Worm (Caenorhabditis elegans): ENCODE data around the gene clec-42.
A peak's percentile ranks its signal among the peaks of the same experiment; 100 is the strongest.

The clec-42 gene

ce11 chrV:18146077-18146476 lies 45.1 kb upstream of the clec-42 start, which contains the start of gene C14A6.3:
Gene C14A6.3, plus strand, starts transcription at chrV:18146377.
- TF ChIP-seq K11D2.4 (GFP tag; IDR thresholded peaks at IDR 0.05), result no peak
- TF ChIP-seq madf-6 (GFP tag; IDR thresholded peaks at IDR 0.05), result no peak
- TF ChIP-seq xnd-1 (tag; optimal IDR thresholded peaks at IDR 0.05), result no peak
- no peak for TF ChIP-seq unc-130 (GFP tag; optimal IDR thresholded peaks at IDR 0.05)
- no peak for TF ChIP-seq ztf-3 (GFP tag; optimal IDR thresholded peaks at IDR 0.05)
- TF ChIP-seq madf-10 (tag; optimal IDR thresholded peaks at IDR 0.05), result no peak
- TF ChIP-seq hlh-26 (GFP tag; conservative IDR thresholded peaks at IDR 0.05), result no peak
- TF ChIP-seq akir-1 (GFP tag; optimal IDR thresholded peaks at IDR 0.05), result no peak
- TF ChIP-seq athp-1 (tag; optimal IDR thresholded peaks at IDR 0.05), result no peak
- TF ChIP-seq ccch-3 (GFP tag; optimal IDR thresholded peaks at IDR 0.05), result no peak
- TF ChIP-seq cebp-1 (GFP tag; IDR thresholded peaks at IDR 0.05), result no peak
- no peak for TF ChIP-seq cebp-1 (tag; optimal IDR thresholded peaks at IDR 0.05)
- TF ChIP-seq ztf-18 (tag; optimal IDR thresholded peaks at IDR 0.05), result no peak
- TF ChIP-seq lsl-1 (GFP tag; optimal IDR thresholded peaks at IDR 0.05), result no peak
- no peak for TF ChIP-seq ceh-40 (GFP tag; IDR thresholded peaks at IDR 0.05)
- TF ChIP-seq lin-35 (GFP tag; optimal IDR thresholded peaks at IDR 0.05), result no peak
- no peak for TF ChIP-seq somi-1 (GFP tag; optimal IDR thresholded peaks at IDR 0.05)

- TF ChIP-seq F39B2.1 (GFP tag; IDR thresholded peaks at IDR 0.05) (no peak), nhr-80 (tag; optimal IDR thresholded peaks at IDR 0.05) (peak; percentile 9)
Measured at ce11 chrV:18157707-18158106, 33.5 kb upstream of the clec-42 start, which contains the start of gene clec-48. Gene clec-48, plus strand, starts transcription at chrV:18158026.

ce11 chrV:18158172-18158571 lies 33.0 kb upstream of the clec-42 start:
- TF ChIP-seq chd-7 (tag; optimal IDR thresholded peaks at IDR 0.05), result no peak
- TF ChIP-seq cebp-1 (GFP tag; IDR thresholded peaks at IDR 0.05), result no peak
- no peak for TF ChIP-seq cebp-1 (tag; optimal IDR thresholded peaks at IDR 0.05)
- no peak for TF ChIP-seq nhr-179 (tag; optimal IDR thresholded peaks at IDR 0.05)
- no peak for TF ChIP-seq sea-2 (GFP tag; IDR thresholded peaks at IDR 0.05)
- no peak for TF ChIP-seq ama-1 (optimal IDR thresholded peaks at IDR 0.05)
- no peak for TF ChIP-seq ama-1 (GFP tag; optimal IDR thresholded peaks at IDR 0.05)
- TF ChIP-seq hmg-1.2 (GFP tag; IDR thresholded peaks at IDR 0.05), result no peak
- TF ChIP-seq hsf-1 (GFP tag; IDR thresholded peaks at IDR 0.05), result no peak
- TF ChIP-seq hlh-26 (GFP tag; conservative IDR thresholded peaks at IDR 0.05), result no peak
- TF ChIP-seq egrh-3 (GFP tag; IDR thresholded peaks at IDR 0.05), result no peak
- no peak for TF ChIP-seq gei-17 (GFP tag; optimal IDR thresholded peaks at IDR 0.05)
- no peak for TF ChIP-seq tbx-9 (tag; optimal IDR thresholded peaks at IDR 0.05; ENCODE audit: borderline replicate concordance)
- TF ChIP-seq sptf-2 (GFP tag; optimal IDR thresholded peaks at IDR 0.05), result no peak
- TF ChIP-seq hrde-1 (tag; optimal IDR thresholded peaks at IDR 0.05; ENCODE audit: borderline replicate concordance), result no peak
- no peak for TF ChIP-seq unc-62 (GFP tag; optimal IDR thresholded peaks at IDR 0.05)

ce11 chrV:18161228-18161627 lies 30.0 kb upstream of the clec-42 start, which contains the start of gene C14A6.13:
Gene C14A6.13, minus strand, starts transcription at chrV:18161328.
- no peak for TF ChIP-seq Y56A3A.18 (GFP tag; IDR thresholded peaks at IDR 0.05)
- no peak for TF ChIP-seq hsf-1 (GFP tag; IDR thresholded peaks at IDR 0.05)
- TF ChIP-seq Y79H2A.3 (GFP tag; conservative IDR thresholded peaks at IDR 0.05), result no peak
- no peak for TF ChIP-seq Y53F4B.3 (GFP tag; IDR thresholded peaks at IDR 0.05)
- no peak for TF ChIP-seq C17E4.6 (GFP tag; IDR thresholded peaks at IDR 0.05)
- no peak for TF ChIP-seq mcd-1 (GFP tag; IDR thresholded peaks at IDR 0.05)
- no peak for TF ChIP-seq unc-130 (GFP tag; optimal IDR thresholded peaks at IDR 0.05)
- no peak for TF ChIP-seq lag-1 (GFP tag; IDR thresholded peaks at IDR 0.05)
- no peak for TF ChIP-seq him-1 (tag; optimal IDR thresholded peaks at IDR 0.05)
- no peak for TF ChIP-seq somi-1 (GFP tag; optimal IDR thresholded peaks at IDR 0.05)
- TF ChIP-seq akir-1 (GFP tag; optimal IDR thresholded peaks at IDR 0.05), result no peak
- TF ChIP-seq zfh-2 (GFP tag; conservative IDR thresholded peaks at IDR 0.05), result no peak
- no peak for TF ChIP-seq F37B4.10 (GFP tag; IDR thresholded peaks at IDR 0.05)
- TF ChIP-seq F22D6.2 (tag; optimal IDR thresholded peaks at IDR 0.05), result no peak
- no peak for TF ChIP-seq K11D2.4 (GFP tag; IDR thresholded peaks at IDR 0.05)
- TF ChIP-seq F23B12.7 (tag; optimal IDR thresholded peaks at IDR 0.05; ENCODE audit: insufficient read depth), result no peak
- no peak for TF ChIP-seq efl-1 (GFP tag; optimal IDR thresholded peaks at IDR 0.05)
- TF ChIP-seq F49E8.2 (tag; optimal IDR thresholded peaks at IDR 0.05; ENCODE audit: insufficient read depth), result no peak
- no peak for TF ChIP-seq cebp-2 (GFP tag; IDR thresholded peaks at IDR 0.05)
